Fruit fly (Drosophila melanogaster): ENCODE results near the gene CG18418.

- no peak for TF ChIP-seq h (optimal IDR thresholded peaks at IDR 0.05)
- TF ChIP-seq ttk (optimal IDR thresholded peaks at IDR 0.05) = no peak
Observed at dm6 chr3L:4687133-4687532, 2.7 kb downstream of the CG18418 start, which contains the start of gene axo.

Measured in Kc167 (cell line).